Worm (Caenorhabditis elegans): ENCODE results near the gene F39F10.3.

DNA sequence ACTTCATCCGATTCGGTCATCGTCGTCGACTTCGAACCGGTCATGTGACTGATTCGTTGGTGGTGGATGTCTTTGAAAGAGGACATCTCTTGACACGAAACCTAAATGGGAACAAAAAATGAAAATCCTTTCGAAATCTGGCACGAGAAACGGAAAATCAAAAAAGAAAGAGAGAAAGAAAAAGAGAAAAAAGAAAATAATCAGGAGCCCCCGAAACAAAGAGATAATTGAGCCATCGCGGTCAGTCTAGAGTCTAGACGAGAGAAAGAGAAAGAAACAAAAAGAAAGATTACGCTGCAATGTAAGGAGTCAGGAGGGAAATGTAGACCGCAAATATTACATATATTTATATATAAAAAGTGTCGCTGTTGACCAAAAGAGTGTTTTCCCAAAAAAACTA, 22.9 kb upstream of the F39F10.3 start, which contains the start of gene aakg-2:
- no peak for TF ChIP-seq cey-2 (tag; optimal IDR thresholded peaks at IDR 0.05; ENCODE audit: borderline replicate concordance, insufficient read depth)
- TF ChIP-seq unc-130 (GFP tag; optimal IDR thresholded peaks at IDR 0.05), result no peak
- no peak for TF ChIP-seq snpc-4 (tag; optimal IDR thresholded peaks at IDR 0.05)
- no peak for TF ChIP-seq fkh-10 (GFP tag; optimal IDR thresholded peaks at IDR 0.05)
- TF ChIP-seq nhr-48 (tag; optimal IDR thresholded peaks at IDR 0.05), result no peak
- TF ChIP-seq pqm-1 (tag; optimal IDR thresholded peaks at IDR 0.05), result no peak
- TF ChIP-seq sdz-12 (GFP tag; optimal IDR thresholded peaks at IDR 0.05), result no peak
